Worm (Caenorhabditis elegans): ENCODE measurements around the gene F29A7.4.

DNA sequence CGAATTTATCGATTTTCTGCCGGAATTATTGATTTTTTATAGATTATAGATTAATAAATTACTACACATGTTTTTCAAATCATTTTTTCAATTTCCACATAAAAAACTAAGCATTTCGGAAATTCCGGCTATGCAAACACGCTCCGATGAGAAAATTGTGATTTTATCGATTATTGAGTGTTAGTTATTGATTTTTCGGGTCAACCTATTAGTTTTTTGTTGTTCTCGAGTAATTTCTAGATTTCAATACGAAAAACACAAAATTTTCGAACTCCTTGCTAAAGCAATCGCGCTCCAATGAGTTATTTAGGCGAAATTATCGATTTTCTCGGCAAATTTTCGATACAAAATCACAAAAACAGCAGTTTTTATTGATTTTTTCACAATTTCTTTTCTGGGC, 45.6 kb downstream of the F29A7.4 start:
- TF ChIP-seq him-1 (tag; optimal IDR thresholded peaks at IDR 0.05) = no peak
- TF ChIP-seq atf-7 (tag; optimal IDR thresholded peaks at IDR 0.05) = no peak
- TF ChIP-seq nfya-1 (tag; optimal IDR thresholded peaks at IDR 0.05; ENCODE audit: borderline replicate concordance, insufficient read depth) = no peak
- TF ChIP-seq madf-8 (GFP tag; conservative IDR thresholded peaks at IDR 0.05) = no peak
- TF ChIP-seq F23B12.7 (tag; optimal IDR thresholded peaks at IDR 0.05; ENCODE audit: insufficient read depth) = no peak
- TF ChIP-seq ceh-79 (tag; optimal IDR thresholded peaks at IDR 0.05) = no peak
- no peak for TF ChIP-seq aptf-3 (GFP tag; IDR thresholded peaks at IDR 0.05)
- no peak for TF ChIP-seq attf-6 (GFP tag; IDR thresholded peaks at IDR 0.05)
- no peak for TF ChIP-seq nfya-2 (GFP tag; IDR thresholded peaks at IDR 0.05)

Data from whole organism, young adult.